Fruit fly (Drosophila melanogaster) whole organism, wandering third instar larva: ENCODE measurements around the gene CG31915.

ENCODE experiments used
- Dfd ChIP-seq: fragments of >200 bp; optimal IDR thresholded peaks from 2 replicates; lab custom pipeline; 2017; ENCODE audit warnings: missing biosample characterization, missing genetic modification characterization
- GATAd ChIP-seq: sonication (Bioruptor generic); optimal IDR thresholded peaks from 2 replicates; lab custom pipeline; 2016; ENCODE audit warnings: missing biosample characterization, missing genetic modification characterization
- Hr78 ChIP-seq: fragments of >200 bp; optimal IDR thresholded peaks from 2 replicates; lab custom pipeline; 2017; ENCODE audit warnings: missing biosample characterization, missing genetic modification characterization
- Mio ChIP-seq: sonication (Bioruptor generic); optimal IDR thresholded peaks from 2 replicates; lab custom pipeline; 2016; ENCODE audit warnings: missing biosample characterization, missing genetic modification characterization
- Myc ChIP-seq: fragments of >200 bp; optimal IDR thresholded peaks from 2 replicates; lab custom pipeline; 2017
- N ChIP-seq: fragments of >200 bp; optimal IDR thresholded peaks from 2 replicates; lab custom pipeline; 2018; ENCODE audit warnings: missing biosample characterization, missing external identifiers, missing genetic modification characterization
- Vsx2 ChIP-seq: fragments of 200-300, 225-300 bp; sonication (Bioruptor generic); optimal IDR thresholded peaks from 2 replicates; lab custom pipeline; 2018; ENCODE audit warnings: missing biosample characterization, missing genetic modification characterization; ENCODE audit not compliant: partially characterized antibody
- dmrt93B ChIP-seq: fragments of 200-800 bp; sonication (Bioruptor generic); optimal IDR thresholded peaks from 2 replicates; lab custom pipeline; 2018; ENCODE audit warnings: missing biosample characterization, mild to moderate bottlenecking, missing genetic modification characterization
- foxo ChIP-seq, 2 experiments: fragments of 200-800 bp; sonication (Bioruptor generic); optimal IDR thresholded peaks; 2 replicates in 1 of 2; 3 replicates in 1 of 2; lab custom pipeline; 2016 to 2017; ENCODE audit warnings: missing biosample characterization in 2 of 2, missing genetic modification characterization in 2 of 2
- h ChIP-seq: fragments of 200-800 bp; sonication (Bioruptor generic); optimal IDR thresholded peaks from 3 replicates; lab custom pipeline; 2016; ENCODE audit warnings: missing biosample characterization, mild to moderate bottlenecking, missing genetic modification characterization
- pan ChIP-seq: fragments of >200 bp; optimal IDR thresholded peaks from 2 replicates; lab custom pipeline; 2017
- tai ChIP-seq: sonication (Bioruptor generic); optimal IDR thresholded peaks from 2 replicates; lab custom pipeline; 2016; ENCODE audit warnings: missing biosample characterization, missing genetic modification characterization
- woc ChIP-seq: sonication (Bioruptor generic); optimal IDR thresholded peaks from 2 replicates; lab custom pipeline; 2016; ENCODE audit warnings: missing biosample characterization, mild to moderate bottlenecking, missing genetic modification characterization

DNA sequence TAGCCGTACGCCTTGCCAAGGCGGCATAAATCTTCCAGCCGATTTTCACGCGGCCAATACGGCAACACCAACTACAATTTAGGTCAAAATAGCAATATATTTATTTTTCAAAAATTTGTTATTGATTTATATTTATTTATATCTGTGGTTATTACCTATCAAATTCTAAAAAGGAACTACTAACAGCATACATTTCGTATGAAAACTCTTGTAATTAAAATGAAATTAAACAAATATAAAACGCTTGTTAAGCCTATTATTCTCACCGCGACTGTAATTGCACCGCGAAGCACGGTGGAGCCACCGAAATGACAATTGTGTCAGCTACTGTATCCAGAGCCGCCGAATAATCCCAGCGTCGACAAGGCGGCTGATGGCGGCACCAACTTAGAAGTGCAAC lies 28.5 kb upstream of the CG31915 start:
- TF ChIP-seq foxo (GFP tag; optimal IDR thresholded peaks at IDR 0.05; lab: Kevin White, UChicago) = no peak
- no peak for TF ChIP-seq N (GFP tag; lab: Kevin White, UChicago)
- TF ChIP-seq tai (GFP tag; lab: Kevin White, UChicago) = no peak
- no peak for TF ChIP-seq GATAd (GFP tag; lab: Kevin White, UChicago)
- TF ChIP-seq Hr78 (GFP tag; lab: Kevin White, UChicago) = no peak
- TF ChIP-seq h (GFP tag; lab: Kevin White, UChicago) = no peak
- TF ChIP-seq dmrt93B (GFP tag; lab: Kevin White, UChicago) = no peak
- no peak for TF ChIP-seq Dfd (GFP tag; lab: Kevin White, UChicago)
- no peak for TF ChIP-seq Mio (GFP tag; lab: Kevin White, UChicago)
- no peak for TF ChIP-seq woc (GFP tag; lab: Kevin White, UChicago)
- no peak for TF ChIP-seq Vsx2 (GFP tag; lab: Kevin White, UChicago)
- TF ChIP-seq pan (lab: Kevin White, UChicago) = no peak
- no peak for TF ChIP-seq Myc (lab: Kevin White, UChicago)
